Fruit fly (Drosophila melanogaster) whole organism, pupa: ENCODE data around the gene DEF8.

Source experiments
- CG12605 ChIP-seq: fragments of 200-800 bp; sonication (Bioruptor generic); IDR thresholded peaks from 2 replicates; pipeline ENCODE4 v1.3.6; 2022; ENCODE audit warnings: missing biosample characterization, missing genetic modification characterization
- CG15710 ChIP-seq: fragments of 200-800 bp; sonication (Bioruptor generic); optimal IDR thresholded peaks from 2 replicates; lab custom pipeline; 2018; ENCODE audit warnings: missing biosample characterization, mild to moderate bottlenecking, missing genetic modification characterization, moderate library complexity
- CG17806 ChIP-seq: fragments of 200-800 bp; sonication (Bioruptor generic); optimal IDR thresholded peaks from 2 replicates; lab custom pipeline; 2018; ENCODE audit warnings: missing biosample characterization, mild to moderate bottlenecking, missing genetic modification characterization, moderate library complexity
- CG32121 ChIP-seq: fragments of 200-800 bp; sonication (Bioruptor generic); IDR thresholded peaks from 2 replicates; pipeline ENCODE4 v1.3.6; 2022; ENCODE audit warnings: missing biosample characterization, missing genetic modification characterization
- CG34367 ChIP-seq: fragments of 200-800 bp; sonication (Bioruptor generic); optimal IDR thresholded peaks from 2 replicates; lab custom pipeline; 2018; ENCODE audit warnings: missing biosample characterization, mild to moderate bottlenecking, missing genetic modification characterization
- CG8159 ChIP-seq: fragments of 200-800 bp; sonication (Bioruptor generic); optimal IDR thresholded peaks from 3 replicates; lab custom pipeline; 2018; ENCODE audit warnings: missing biosample characterization, mild to moderate bottlenecking, missing genetic modification characterization, moderate library complexity
- CG8301 ChIP-seq: fragments of 200-800 bp; sonication (Bioruptor generic); optimal IDR thresholded peaks from 2 replicates; lab custom pipeline; 2018; ENCODE audit warnings: missing biosample characterization, mild to moderate bottlenecking, missing genetic modification characterization
- D1 ChIP-seq: fragments of 200-800 bp; sonication (Bioruptor generic); optimal IDR thresholded peaks from 2 replicates; lab custom pipeline; 2018; ENCODE audit warnings: missing biosample characterization, mild to moderate bottlenecking, missing genetic modification characterization, moderate library complexity
- EcR ChIP-seq: fragments of 200-800 bp; sonication (Bioruptor generic); optimal IDR thresholded peaks from 3 replicates; lab custom pipeline; 2019; ENCODE audit warnings: missing biosample characterization, missing genetic modification characterization, mild to moderate bottlenecking, moderate library complexity, missing genetic modification reagents
- Ets98B ChIP-seq: fragments of 200-800 bp; sonication (Bioruptor generic); IDR thresholded peaks from 2 replicates; pipeline ENCODE4 v1.3.6; 2022; ENCODE audit warnings: missing biosample characterization, missing genetic modification characterization
- Snoo ChIP-seq: fragments of 200-800 bp; sonication (Bioruptor generic); optimal IDR thresholded peaks from 3 replicates; lab custom pipeline; 2017; ENCODE audit warnings: missing biosample characterization, mild to moderate bottlenecking, missing genetic modification characterization, inconsistent platforms
- fd96Ca ChIP-seq: fragments of 200-800 bp; sonication (Bioruptor generic); IDR thresholded peaks from 3 replicates; pipeline ENCODE4 v1.3.6; 2022; ENCODE audit warnings: missing biosample characterization, missing genetic modification characterization
- rn ChIP-seq: fragments of 200-800 bp; sonication (Bioruptor generic); IDR thresholded peaks from 2 replicates; pipeline ENCODE4 v1.3.6; 2022; ENCODE audit warnings: missing biosample characterization, missing genetic modification characterization

dm6 chr3L:12149024-12149423 is 17.1 kb downstream of the DEF8 start, which contains the start of gene CG32099:
- TF ChIP-seq CG12605, result no peak
- TF ChIP-seq Snoo (tag; lab: Kevin White, UChicago), result no peak
- no peak for TF ChIP-seq CG34367
- TF ChIP-seq CG17806 (tag; lab: Kevin White, UChicago), result no peak
- TF ChIP-seq rn (GFP tag; lab: Robert Waterston, UW), result no peak
- no peak for TF ChIP-seq CG15710
- TF ChIP-seq fd96Ca (GFP tag; lab: Robert Waterston, UW), result no peak
- TF ChIP-seq D1, result no peak
- no peak for TF ChIP-seq CG32121 (GFP tag; lab: Robert Waterston, UW)
- TF ChIP-seq Ets98B (GFP tag; lab: Robert Waterston, UW), result no peak
- no peak for TF ChIP-seq EcR (GFP tag; lab: Kevin White, UChicago)
- TF ChIP-seq CG8159, result no peak
- no peak for TF ChIP-seq CG8301 (tag; lab: Kevin White, UChicago)
